Worm (Caenorhabditis elegans): ENCODE measurements around the gene fbxa-82.

ce11 chrV:15058965-15059364 lies 6.6 kb upstream of the fbxa-82 start:
- TF ChIP-seq pes-1 (GFP tag; IDR thresholded peaks at IDR 0.05) (no peak), tra-4 (tag; optimal IDR thresholded peaks at IDR 0.05) (no peak), flt-1 (GFP tag; IDR thresholded peaks at IDR 0.05) (no peak), ceh-13 (GFP tag; optimal IDR thresholded peaks at IDR 0.05) (no peak), ama-1 (optimal IDR thresholded peaks at IDR 0.05) (no peak), hnd-1 (tag; optimal IDR thresholded peaks at IDR 0.05) (no peak), hmg-4 (GFP tag; optimal IDR thresholded peaks at IDR 0.05) (no peak), sea-1 (GFP tag; conservative IDR thresholded peaks at IDR 0.05) (no peak)

Data from whole organism, early embryonic.